Worm (Caenorhabditis elegans) whole organism, L4/young adult: ENCODE data around the gene R05C11.4.

Experiments used
- W03F9.2 ChIP-seq: fragments of 150-350 bp; optimal IDR thresholded peaks from 2 replicates; lab custom pipeline; 2014; ENCODE audit warnings: missing biosample characterization, missing genetic modification characterization
- dao-5 ChIP-seq: sonication (generic microtip); optimal IDR thresholded peaks from 2 replicates; lab custom pipeline; 2016; ENCODE audit warnings: missing genotype, missing genetic modification characterization, moderate library complexity, missing compliant biosample characterization
- him-1 ChIP-seq: sonication (generic microtip); optimal IDR thresholded peaks from 2 replicates; lab custom pipeline; 2016; ENCODE audit warnings: missing genotype, missing genetic modification reagents, missing genetic modification characterization, missing compliant biosample characterization

R05C11.4 gene

DNA sequence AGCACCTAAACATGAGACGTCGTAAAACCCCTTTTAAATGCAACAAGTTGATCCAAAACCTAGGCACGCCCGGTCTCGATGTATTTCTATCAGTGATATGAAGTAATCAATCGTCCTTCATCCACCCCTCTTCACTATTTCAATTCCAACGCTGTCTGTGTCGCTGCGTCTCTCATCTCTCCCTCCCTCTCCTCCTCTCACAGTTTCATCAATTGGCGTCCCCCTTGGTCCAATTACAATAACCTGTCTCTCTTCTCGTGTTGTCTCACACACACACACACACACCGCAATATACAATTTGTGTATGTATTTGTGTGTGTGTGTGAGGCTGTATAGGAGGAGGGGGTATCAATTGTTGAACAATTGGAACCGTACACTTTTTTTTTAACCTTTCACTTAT, 31.9 kb downstream of the R05C11.4 start:
- TF ChIP-seq him-1 (tag; lab: Kevin White, UChicago), result no peak

DNA sequence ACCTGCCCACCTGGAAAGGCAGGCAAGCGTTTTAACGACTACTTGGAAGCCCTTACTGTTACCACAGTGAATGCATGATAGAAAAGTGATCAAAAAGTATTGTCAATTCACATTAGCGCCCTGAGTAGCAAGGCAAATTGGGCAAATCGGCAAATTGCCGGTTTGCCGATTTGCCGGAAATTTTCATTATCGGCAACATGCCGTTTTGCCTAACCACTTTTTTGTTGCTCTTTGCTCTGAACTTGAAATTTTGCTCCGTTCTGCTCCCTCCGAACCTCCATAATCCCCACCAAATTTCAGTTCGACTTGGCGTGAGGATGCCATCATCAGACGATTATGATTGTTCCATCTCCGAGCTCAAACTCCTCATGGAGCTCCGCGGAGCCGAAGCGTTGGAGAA, 32.4 kb downstream of the R05C11.4 start, which contains the start of gene mca-2:
mca-2 (plus strand) TSS at position 301 of the 400 bp plus-strand sequence.
- no peak for TF ChIP-seq W03F9.2 (tag; lab: Kevin White, UChicago)

DNA sequence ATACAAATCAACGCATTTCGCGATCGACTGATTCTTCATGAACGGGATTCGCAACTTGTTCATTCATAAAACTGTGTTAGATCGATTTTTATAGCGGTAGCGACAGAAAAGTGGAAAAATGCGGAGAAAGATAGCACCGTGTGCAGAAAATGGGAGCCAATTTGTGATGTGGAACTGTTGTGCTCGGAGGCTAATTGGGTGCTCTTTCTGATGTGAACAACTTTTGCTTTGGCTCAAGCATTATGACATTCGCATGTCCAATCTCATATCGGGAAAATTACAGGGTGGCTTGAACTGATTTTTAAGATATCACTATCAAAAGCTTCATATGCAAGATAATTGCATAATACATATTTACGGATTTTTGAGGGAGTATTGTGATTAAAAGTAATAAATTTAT, 48.5 kb downstream of the R05C11.4 start, which contains the start of gene C23H5.11:
C23H5.11 (minus strand) TSS at position 101 of the 400 bp plus-strand sequence.
- no peak for TF ChIP-seq dao-5 (tag; lab: Kevin White, UChicago)
- TF ChIP-seq him-1 (tag; lab: Kevin White, UChicago), result no peak
- TF ChIP-seq W03F9.2 (tag; lab: Kevin White, UChicago), result no peak

DNA sequence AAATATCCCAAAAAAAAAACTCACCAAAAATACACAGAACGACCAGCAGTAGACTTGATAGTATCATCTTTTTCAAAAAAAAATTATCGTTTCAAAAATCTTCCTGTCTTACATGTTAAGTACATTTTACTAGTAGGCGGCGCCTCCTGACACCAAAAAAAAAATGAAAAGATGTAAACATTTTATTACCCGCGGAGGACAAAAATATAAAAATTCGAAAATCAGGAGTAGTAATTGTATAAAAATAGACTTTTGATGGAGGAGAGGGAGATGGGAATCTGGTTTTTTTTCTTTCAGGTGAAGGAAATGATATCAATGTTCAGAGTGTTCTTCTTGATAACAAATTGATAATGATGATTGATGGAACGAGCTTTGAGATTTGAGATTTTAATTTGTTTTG, 51.5 kb downstream of the R05C11.4 start, which contains the start of gene C23H5.15:
C23H5.15 (minus strand) TSS at position 101 of the 400 bp plus-strand sequence.
- TF ChIP-seq W03F9.2 (tag; lab: Kevin White, UChicago), result no peak
- TF ChIP-seq him-1 (tag; lab: Kevin White, UChicago), result no peak
- no peak for TF ChIP-seq dao-5 (tag; lab: Kevin White, UChicago)
